Fruit fly (Drosophila melanogaster) whole organism, embryonic: ENCODE measurements around the gene CG3626.
A peak's percentile ranks its signal among the peaks of the same experiment; 100 is the strongest.

Source experiments
- Atf3 ChIP-seq: fragments of 200-800 bp; sonication (Bioruptor generic); optimal IDR thresholded peaks from 3 replicates; lab custom pipeline; 2016; ENCODE audit warnings: missing biosample characterization, missing genetic modification characterization
- CG10274 ChIP-seq: fragments of 200-800 bp; sonication (Bioruptor generic); optimal IDR thresholded peaks from 3 replicates; lab custom pipeline; 2017; ENCODE audit warnings: missing biosample characterization, mild to moderate bottlenecking, missing genetic modification characterization
- CG13123 ChIP-seq: fragments of 200-800 bp; sonication (Bioruptor generic); optimal IDR thresholded peaks from 2 replicates; lab custom pipeline; 2016; ENCODE audit warnings: missing biosample characterization, missing genetic modification characterization
- CG14710 ChIP-seq: fragments of 200-800 bp; sonication (Bioruptor generic); optimal IDR thresholded peaks from 3 replicates; lab custom pipeline; 2019; ENCODE audit warnings: missing biosample characterization, mild to moderate bottlenecking, missing genetic modification characterization, moderate library complexity
- CG14860 ChIP-seq: fragments of 200-800 bp; sonication (Bioruptor generic); IDR thresholded peaks from 3 replicates; pipeline ENCODE4 v1.3.6; 2022; ENCODE audit warnings: missing biosample characterization, missing genetic modification characterization; ENCODE audit not compliant: partially characterized antibody
- CG15269 ChIP-seq: fragments of 200-800 bp; sonication (Bioruptor generic); optimal IDR thresholded peaks from 2 replicates; lab custom pipeline; 2018; ENCODE audit warnings: missing biosample characterization, mild to moderate bottlenecking, missing genetic modification characterization, moderate library complexity
- CG17568 ChIP-seq: fragments of 200-800 bp; sonication (Bioruptor generic); optimal IDR thresholded peaks from 2 replicates; lab custom pipeline; 2018; ENCODE audit warnings: missing biosample characterization, mild to moderate bottlenecking, missing genetic modification characterization, moderate library complexity
- CG31441 ChIP-seq: fragments of 200-800 bp; sonication (Bioruptor generic); IDR thresholded peaks from 2 replicates; pipeline ENCODE4 v1.3.6; 2022; ENCODE audit warnings: missing biosample characterization, missing genetic modification characterization
- CG3163 ChIP-seq: fragments of 200-800 bp; sonication (Bioruptor generic); optimal IDR thresholded peaks from 3 replicates; lab custom pipeline; 2016; ENCODE audit warnings: missing biosample characterization, missing genetic modification characterization
- CG4424 ChIP-seq: fragments of 200-800 bp; sonication (Bioruptor generic); optimal IDR thresholded peaks from 3 replicates; lab custom pipeline; 2016; ENCODE audit warnings: missing biosample characterization, missing genetic modification characterization
- CG4617 ChIP-seq: fragments of 200-800 bp; sonication (Bioruptor generic); optimal IDR thresholded peaks from 3 replicates; lab custom pipeline; 2016; ENCODE audit warnings: missing biosample characterization, missing genetic modification characterization, borderline replicate concordance
- CG4707 ChIP-seq: fragments of 200-800 bp; sonication (Bioruptor generic); optimal IDR thresholded peaks from 2 replicates; lab custom pipeline; 2018; ENCODE audit warnings: missing biosample characterization, mild to moderate bottlenecking, missing genetic modification characterization, moderate library complexity
- CG5180 ChIP-seq: fragments of 200-800 bp; sonication (Bioruptor generic); optimal IDR thresholded peaks from 3 replicates; lab custom pipeline; 2017; ENCODE audit warnings: missing biosample characterization, missing genetic modification characterization, mild to moderate bottlenecking, moderate library complexity, missing genetic modification reagents
- CG5953 ChIP-seq: fragments of 200-800 bp; sonication (Bioruptor generic); IDR thresholded peaks from 2 replicates; pipeline ENCODE4 v1.3.6; 2022; ENCODE audit warnings: missing biosample characterization, missing genetic modification characterization
- CG7556 ChIP-seq: fragments of 200-800 bp; sonication (Bioruptor generic); optimal IDR thresholded peaks from 2 replicates; lab custom pipeline; 2017; ENCODE audit warnings: missing biosample characterization, mild to moderate bottlenecking, missing genetic modification characterization
- CG7745 ChIP-seq: fragments of 200-800 bp; sonication (Bioruptor generic); optimal IDR thresholded peaks from 2 replicates; lab custom pipeline; 2018; ENCODE audit warnings: missing biosample characterization, mild to moderate bottlenecking, missing genetic modification characterization, moderate library complexity
- CG7786 ChIP-seq: fragments of 200-800 bp; sonication (Bioruptor generic); optimal IDR thresholded peaks from 2 replicates; lab custom pipeline; 2016; ENCODE audit warnings: missing biosample characterization, missing genetic modification characterization
- CG7928 ChIP-seq: fragments of 200-800 bp; sonication (Bioruptor generic); optimal IDR thresholded peaks from 2 replicates; lab custom pipeline; 2017; ENCODE audit warnings: missing biosample characterization, mild to moderate bottlenecking, missing genetic modification characterization
- CG7963 ChIP-seq: fragments of 200-800 bp; sonication (Bioruptor generic); IDR thresholded peaks from 3 replicates; pipeline ENCODE4 v1.3.6; 2022; ENCODE audit warnings: missing biosample characterization, missing genetic modification characterization; ENCODE audit not compliant: partially characterized antibody
- CG8765 ChIP-seq: fragments of 200-800 bp; sonication (Bioruptor generic); IDR thresholded peaks from 2 replicates; pipeline ENCODE4 v1.3.6; 2022; ENCODE audit warnings: missing biosample characterization, missing genetic modification characterization
- CG9215 ChIP-seq: fragments of 200-800 bp; sonication (Bioruptor generic); IDR thresholded peaks from 2 replicates; pipeline ENCODE4 v1.3.6; 2022; ENCODE audit warnings: missing biosample characterization, missing genetic modification characterization
- CG9609 ChIP-seq: fragments of 200-800 bp; sonication (Bioruptor generic); optimal IDR thresholded peaks from 3 replicates; lab custom pipeline; 2016; ENCODE audit warnings: missing biosample characterization, missing genetic modification characterization
- CHES-1-like ChIP-seq: fragments of 200-800 bp; sonication (Bioruptor generic); optimal IDR thresholded peaks from 2 replicates; lab custom pipeline; 2016; ENCODE audit warnings: missing biosample characterization, missing genetic modification characterization
- Dbx ChIP-seq: fragments of 200-800 bp; sonication (Bioruptor generic); IDR thresholded peaks from 3 replicates; pipeline ENCODE4 v1.3.6; 2022; ENCODE audit warnings: missing biosample characterization, missing genetic modification characterization
- Dip3 ChIP-seq: fragments of 200-800 bp; sonication (Bioruptor generic); optimal IDR thresholded peaks from 3 replicates; lab custom pipeline; 2016; ENCODE audit warnings: missing biosample characterization, missing genetic modification characterization
- GATAe ChIP-seq: fragments of 200-800 bp; sonication (Bioruptor generic); conservative IDR thresholded peaks from 2 replicates; pipeline ENCODE4 v1.3.6; 2022; ENCODE audit warnings: missing biosample characterization, missing genetic modification characterization
- Hmr ChIP-seq: fragments of 200-800 bp; sonication (Bioruptor generic); optimal IDR thresholded peaks from 3 replicates; lab custom pipeline; 2017; ENCODE audit warnings: mild to moderate bottlenecking, missing biosample characterization, missing genetic modification reagents, missing genetic modification characterization
- Lim3 ChIP-seq: fragments of 200-800 bp; sonication (Bioruptor generic); IDR thresholded peaks from 2 replicates; pipeline ENCODE4 v1.3.6; 2022; ENCODE audit warnings: missing biosample characterization, missing genetic modification characterization
- Scr ChIP-seq: fragments of 200-800 bp; sonication (Bioruptor generic); IDR thresholded peaks from 2 replicates; pipeline ENCODE4 v1.3.6; 2022; ENCODE audit warnings: missing biosample characterization, missing genetic modification characterization; ENCODE audit not compliant: partially characterized antibody
- Six4 ChIP-seq: fragments of 200-800 bp; sonication (Bioruptor generic); optimal IDR thresholded peaks from 2 replicates; lab custom pipeline; 2016; ENCODE audit warnings: missing biosample characterization, missing genetic modification characterization
- Sry-δ ChIP-seq: fragments of 200-800 bp; sonication (Bioruptor generic); optimal IDR thresholded peaks from 2 replicates; lab custom pipeline; 2016; ENCODE audit warnings: missing biosample characterization, missing genetic modification characterization
- amos ChIP-seq: fragments of 200-800 bp; sonication (Bioruptor generic); IDR thresholded peaks from 2 replicates; pipeline ENCODE4 v1.3.6; 2022; ENCODE audit warnings: missing biosample characterization, missing genetic modification characterization; ENCODE audit not compliant: partially characterized antibody
- cg ChIP-seq: fragments of 200-800 bp; sonication (Bioruptor generic); optimal IDR thresholded peaks from 3 replicates; lab custom pipeline; 2019; ENCODE audit warnings: missing biosample characterization, mild to moderate bottlenecking, missing genetic modification characterization, moderate library complexity
- chm ChIP-seq: fragments of 200-800 bp; sonication (Bioruptor generic); IDR thresholded peaks from 2 replicates; pipeline ENCODE4 v1.3.6; 2022; ENCODE audit warnings: missing biosample characterization, missing genetic modification characterization
- gt ChIP-seq: fragments of 200-800 bp; sonication (Bioruptor generic); IDR thresholded peaks from 2 replicates; pipeline ENCODE4 v1.3.6; 2022; ENCODE audit warnings: missing biosample characterization, missing genetic modification characterization
- insv ChIP-seq, 2 experiments: fragments of 200-800 bp; sonication (Bioruptor generic); optimal IDR thresholded peaks; 3 replicates each; lab custom pipeline; 2016 to 2018; ENCODE audit warnings: missing biosample characterization in 2 of 2, missing genetic modification characterization in 2 of 2
- inv ChIP-seq: fragments of 200-800 bp; sonication (Bioruptor generic); IDR thresholded peaks from 2 replicates; pipeline ENCODE4 v1.3.6; 2022; ENCODE audit warnings: missing biosample characterization, missing genetic modification characterization; ENCODE audit not compliant: partially characterized antibody
- klu ChIP-seq: fragments of 200-800 bp; sonication (Bioruptor generic); IDR thresholded peaks from 2 replicates; pipeline ENCODE4 v1.3.6; 2022; ENCODE audit warnings: missing biosample characterization, missing genetic modification characterization
- org-1 ChIP-seq: fragments of 200-800 bp; sonication (Bioruptor generic); optimal IDR thresholded peaks from 2 replicates; lab custom pipeline; 2017; ENCODE audit warnings: missing biosample characterization, missing genetic modification characterization
- p53 ChIP-seq: fragments of 200-800 bp; sonication (Bioruptor generic); optimal IDR thresholded peaks from 2 replicates; lab custom pipeline; 2016; ENCODE audit warnings: missing biosample characterization, missing genetic modification characterization
- pan ChIP-seq, 4 experiments: fragments of >200 bp in 3 of 4; fragments of 200-800 bp in 1 of 4; sonication (Bioruptor generic) in 1 of 4; optimal IDR thresholded peaks in 3 of 4; IDR thresholded peaks in 1 of 4; 2 replicates each; pipeline versions ENCODE4 v1.3.6 to Lab custom; 2017 to 2022; ENCODE audit warnings: missing biosample characterization in 2 of 4, missing genetic modification characterization in 2 of 4, mixed read lengths in 1 of 4
- pb ChIP-seq: fragments of 200-800 bp; sonication (Bioruptor generic); optimal IDR thresholded peaks from 3 replicates; lab custom pipeline; 2016; ENCODE audit warnings: missing biosample characterization, missing genetic modification characterization
- phol ChIP-seq: fragments of 200-800 bp; sonication (Bioruptor generic); optimal IDR thresholded peaks from 3 replicates; lab custom pipeline; 2018; ENCODE audit warnings: missing biosample characterization, mild to moderate bottlenecking, missing genetic modification characterization, moderate library complexity
- pnt ChIP-seq: fragments of 200-800 bp; sonication (Bioruptor generic); optimal IDR thresholded peaks from 3 replicates; lab custom pipeline; 2016; ENCODE audit warnings: missing biosample characterization, missing genetic modification characterization
- pros ChIP-seq: fragments of 200-800 bp; sonication (Bioruptor generic); optimal IDR thresholded peaks from 3 replicates; lab custom pipeline; 2019; ENCODE audit warnings: missing biosample characterization, mild to moderate bottlenecking, missing genetic modification characterization, moderate library complexity
- sens-2 ChIP-seq: fragments of 200-800 bp; sonication (Bioruptor generic); IDR thresholded peaks from 2 replicates; pipeline ENCODE4 v1.3.6; 2022; ENCODE audit warnings: missing biosample characterization, missing genetic modification characterization
- stc ChIP-seq: fragments of 200-800 bp; sonication (Bioruptor generic); IDR thresholded peaks from 2 replicates; pipeline ENCODE4 v1.3.6; 2022; ENCODE audit warnings: missing biosample characterization, missing genetic modification characterization
- trem ChIP-seq: fragments of 200-800 bp; optimal IDR thresholded peaks from 3 replicates; lab custom pipeline; 2019; ENCODE audit warnings: missing biosample characterization, mild to moderate bottlenecking, missing genetic modification characterization, moderate library complexity
- usp ChIP-seq: fragments of >200 bp; optimal IDR thresholded peaks from 2 replicates; lab custom pipeline; 2017; ENCODE audit warnings: missing biosample characterization, missing genetic modification characterization
- vfl ChIP-seq: fragments of 200-800 bp; sonication (Bioruptor generic); optimal IDR thresholded peaks from 2 replicates; lab custom pipeline; 2016; ENCODE audit warnings: missing biosample characterization, missing genetic modification characterization

CG3626 gene

DNA sequence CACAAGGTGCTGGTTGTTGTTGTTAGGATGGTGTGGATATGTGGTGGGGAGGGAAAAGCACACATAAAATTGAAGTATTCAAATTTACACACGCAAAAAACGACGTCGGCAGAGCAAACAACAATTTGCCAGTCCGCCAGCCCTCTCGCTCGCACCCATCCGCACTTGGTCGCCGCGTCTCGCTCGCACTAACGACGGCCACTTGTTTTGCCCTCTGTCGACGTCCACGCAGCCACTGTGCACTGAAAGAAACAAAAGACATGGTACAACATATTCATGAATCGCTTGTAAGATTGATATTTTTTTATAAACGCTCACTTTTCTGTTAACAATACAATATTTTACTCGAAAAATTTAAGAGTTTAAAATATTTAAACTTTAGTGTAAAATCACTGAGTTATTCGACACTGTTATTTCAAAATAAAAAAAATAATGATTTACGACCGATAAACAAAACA lies 42.3 kb upstream of the CG3626 start (continued):
- TF ChIP-seq CG10274 (GFP tag; lab: Kevin White, UChicago), result peak; percentile 14
- TF ChIP-seq CG3163, result no peak
- no peak for TF ChIP-seq pnt (GFP tag; lab: Kevin White, UChicago)
- TF ChIP-seq CG7786 (GFP tag; lab: Kevin White, UChicago), result peak; percentile 20
- TF ChIP-seq CG4617 (GFP tag; lab: Kevin White, UChicago), result no peak
- no peak for TF ChIP-seq CG8765 (GFP tag; lab: Robert Waterston, UW)
- peak; percentile 60 for TF ChIP-seq CG7556 (GFP tag; lab: Kevin White, UChicago)
- TF ChIP-seq CHES-1-like (GFP tag; lab: Kevin White, UChicago), result peak; percentile 31
- TF ChIP-seq CG5953 (GFP tag; lab: Robert Waterston, UW), result no peak
- TF ChIP-seq CG14710, result peak; percentile 13
- TF ChIP-seq CG17568 (GFP tag; lab: Kevin White, UChicago), result no peak
- no peak for TF ChIP-seq CG7745 (tag; lab: Kevin White, UChicago)
- no peak for TF ChIP-seq GATAe (GFP tag; lab: Robert Waterston, UW)
- TF ChIP-seq gt (GFP tag; lab: Robert Waterston, UW), result no peak
- TF ChIP-seq Hmr (GFP tag; lab: Kevin White, UChicago), result peak; percentile 71
- no peak for TF ChIP-seq Lim3 (GFP tag; lab: Robert Waterston, UW)
- no peak for TF ChIP-seq usp (GFP tag; lab: Kevin White, UChicago)
- TF ChIP-seq CG15269 (tag; lab: Kevin White, UChicago), result peak; percentile 74
- peak; percentile 52; the same call in 2 of the 3 replicates for TF ChIP-seq Dbx (GFP tag; lab: Robert Waterston, UW)
- peak; percentile 12 for TF ChIP-seq Six4 (GFP tag; lab: Kevin White, UChicago)
- TF ChIP-seq CG9215 (GFP tag; lab: Robert Waterston, UW), result peak; percentile 41; the same call in 1 of the 2 replicates
- TF ChIP-seq org-1 (GFP tag; lab: Kevin White, UChicago), result peak; percentile 48
- no peak for TF ChIP-seq p53 (GFP tag; lab: Kevin White, UChicago)
- TF ChIP-seq CG4424 (GFP tag; lab: Kevin White, UChicago), result peak; percentile 54
- TF ChIP-seq insv (GFP tag; optimal IDR thresholded peaks at IDR 0.05; lab: Kevin White, UChicago), result no peak
- peak; percentile 30; the same call in 1 of the 2 replicates for TF ChIP-seq stc (GFP tag; lab: Robert Waterston, UW)
- no peak for TF ChIP-seq sens-2
- no peak for TF ChIP-seq CG4707 (GFP tag; lab: Kevin White, UChicago)
- no peak for TF ChIP-seq inv (GFP tag; lab: Robert Waterston, UW)
- peak; percentile 3 for TF ChIP-seq trem
- TF ChIP-seq chm (GFP tag; lab: Robert Waterston, UW), result no peak
- peak; percentile 65 for TF ChIP-seq Dip3 (GFP tag; lab: Kevin White, UChicago)
- TF ChIP-seq amos, result no peak
- TF ChIP-seq Atf3, result no peak
- TF ChIP-seq vfl (GFP tag; lab: Kevin White, UChicago), result no peak
- no peak for TF ChIP-seq pb (GFP tag; lab: Kevin White, UChicago)
- TF ChIP-seq phol, result peak; percentile 70
- TF ChIP-seq CG7963 (GFP tag; lab: Robert Waterston, UW), result no peak
- no peak for TF ChIP-seq cg
- TF ChIP-seq CG14860 (GFP tag; lab: Robert Waterston, UW), result no peak
- TF ChIP-seq CG31441 (GFP tag; lab: Robert Waterston, UW), result peak; percentile 60; the same call in 1 of the 2 replicates
- TF ChIP-seq Sry-δ, result no peak
- no peak for TF ChIP-seq Scr (GFP tag; lab: Robert Waterston, UW)
- TF ChIP-seq CG13123, result no peak
- TF ChIP-seq pan (optimal IDR thresholded peaks at IDR 0.05; lab: Kevin White, UChicago), result no peak
- TF ChIP-seq pan (GFP tag; optimal IDR thresholded peaks at IDR 0.05 in 1 of 2, IDR thresholded peaks at IDR 0.05 in 1 of 2), result peak in 1 of 2 experiments; percentile 51
- no peak for TF ChIP-seq CG7928 (GFP tag; lab: Kevin White, UChicago)
- peak; percentile 58 for TF ChIP-seq CG9609 (GFP tag; lab: Kevin White, UChicago)
- TF ChIP-seq klu (GFP tag; lab: Robert Waterston, UW), result 0 out of 2 replicates have a peak, but pooled peaks have one; percentile 29
- TF ChIP-seq pros, result no peak
- TF ChIP-seq CG5180 (GFP tag; lab: Kevin White, UChicago), result no peak
